Fruit fly (Drosophila melanogaster) Kc167 (cell line): ENCODE measurements around the gene unc-119.

Experiments
- Myc ChIP-seq: fragments of >200 bp; optimal IDR thresholded peaks from 2 replicates; lab custom pipeline; 2017; ENCODE audit warnings: missing external identifiers
- Sin3A ChIP-seq: fragments of >200 bp; optimal IDR thresholded peaks from 2 replicates; lab custom pipeline; 2018; ENCODE audit warnings: missing external identifiers
- h ChIP-seq: fragments of >200 bp; optimal IDR thresholded peaks from 3 replicates; lab custom pipeline; 2018; ENCODE audit warnings: missing external identifiers
- insv ChIP-seq: fragments of >200 bp; optimal IDR thresholded peaks from 3 replicates; lab custom pipeline; 2018; ENCODE audit warnings: missing external identifiers
- psq ChIP-seq: fragments of >200 bp; optimal IDR thresholded peaks from 2 replicates; lab custom pipeline; 2017; ENCODE audit warnings: missing external identifiers
- ttk ChIP-seq: sonication (Bioruptor generic); optimal IDR thresholded peaks from 2 replicates; lab custom pipeline; 2017; ENCODE audit warnings: missing external identifiers

The unc-119 gene

DNA sequence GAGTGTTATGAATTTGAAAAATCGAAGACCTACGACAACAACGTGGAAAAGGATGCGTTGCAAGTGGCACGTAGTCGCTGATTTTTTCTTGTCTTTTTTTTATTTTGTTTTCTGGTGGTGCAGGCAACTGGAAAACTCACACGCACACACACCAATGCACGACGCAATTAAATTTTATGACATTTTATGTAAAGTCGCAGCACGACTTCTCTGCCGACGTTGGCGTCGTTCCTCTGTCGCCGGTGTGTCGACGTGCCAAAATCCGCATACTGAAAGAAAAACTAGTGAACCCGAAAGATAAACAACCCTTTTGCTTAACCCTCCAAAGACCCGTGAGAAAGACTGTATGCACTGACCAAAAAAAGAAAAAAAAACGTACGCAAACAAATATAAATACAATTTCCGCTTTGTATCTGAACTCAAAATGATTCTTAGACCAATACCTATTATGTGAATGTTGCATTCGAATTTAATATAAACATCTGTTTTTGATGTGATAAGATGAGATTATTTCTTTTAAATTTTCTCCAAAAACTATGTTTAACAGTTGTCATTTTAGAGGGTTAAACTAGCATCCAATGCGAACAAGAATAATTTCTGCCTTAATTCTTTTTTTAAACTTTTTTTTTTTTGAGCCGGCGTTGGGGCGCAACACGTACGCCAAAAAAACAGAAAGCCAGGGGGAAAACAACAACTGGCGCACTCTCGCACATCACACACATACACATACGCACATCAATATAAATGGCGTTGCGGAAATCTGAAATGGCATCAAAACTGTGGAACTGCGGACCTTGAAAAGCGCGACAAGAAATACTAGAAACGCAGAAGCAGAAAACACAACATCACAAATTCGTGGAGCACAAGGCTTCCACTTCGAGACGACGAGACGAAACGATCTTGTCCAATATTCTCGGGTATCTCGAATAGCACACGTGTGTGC is 43.0 kb upstream of the unc-119 start:
- no peak for TF ChIP-seq ttk (lab: Kevin White, UChicago)
- no peak for TF ChIP-seq Sin3A (lab: Kevin White, UChicago)
- no peak for TF ChIP-seq insv
- no peak for TF ChIP-seq Myc (lab: Kevin White, UChicago)
- no peak for TF ChIP-seq psq (lab: Kevin White, UChicago)
- TF ChIP-seq h: no peak

DNA sequence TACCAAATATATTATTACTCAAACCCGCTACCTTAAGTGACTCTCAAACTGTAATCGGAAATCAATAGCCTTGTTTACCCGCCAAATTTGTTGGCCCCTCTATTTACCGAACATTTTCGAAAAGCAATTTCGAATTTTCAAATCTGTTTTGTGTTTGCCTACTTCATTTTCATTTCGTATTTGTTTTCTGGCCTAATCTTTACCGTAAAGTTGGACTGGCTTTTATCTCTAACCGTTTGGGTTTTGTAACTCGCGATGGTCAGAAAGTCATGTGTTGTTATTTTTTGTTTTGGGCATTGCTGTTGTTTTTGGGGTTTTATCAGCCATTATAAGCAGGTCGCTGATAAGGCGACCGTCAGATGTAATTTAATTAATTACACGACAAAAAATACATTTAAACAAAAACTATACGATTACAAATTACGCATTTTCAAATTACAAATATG is 42.2 kb upstream of the unc-119 start:
- TF ChIP-seq h: no peak
- TF ChIP-seq insv: no peak
- TF ChIP-seq Sin3A (lab: Kevin White, UChicago): no peak
- no peak for TF ChIP-seq ttk (lab: Kevin White, UChicago)
- no peak for TF ChIP-seq Myc (lab: Kevin White, UChicago)
- no peak for TF ChIP-seq psq (lab: Kevin White, UChicago)

DNA sequence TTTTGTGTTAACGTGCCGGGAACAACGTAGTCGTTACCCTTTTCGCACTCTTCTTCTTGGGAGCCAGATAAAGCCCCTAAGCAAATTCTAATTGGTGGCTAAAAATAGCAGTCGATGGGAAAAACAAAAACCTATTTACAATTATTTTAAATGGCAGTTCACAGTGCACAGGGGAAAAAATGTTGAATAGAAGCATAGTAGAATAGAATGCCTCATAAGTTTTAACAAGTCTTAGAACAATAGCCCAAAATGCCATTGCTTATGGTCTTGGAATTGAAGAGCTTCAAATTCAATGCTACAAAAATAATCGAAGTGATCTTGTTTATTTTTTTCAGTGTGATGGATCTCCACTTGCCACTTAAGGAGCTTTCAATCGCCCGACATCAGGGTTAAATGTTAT is 41.4 kb upstream of the unc-119 start:
- TF ChIP-seq insv (no peak), Sin3A (lab: Kevin White, UChicago) (no peak), psq (lab: Kevin White, UChicago) (no peak), Myc (lab: Kevin White, UChicago) (no peak), ttk (lab: Kevin White, UChicago) (no peak), h (no peak)

DNA sequence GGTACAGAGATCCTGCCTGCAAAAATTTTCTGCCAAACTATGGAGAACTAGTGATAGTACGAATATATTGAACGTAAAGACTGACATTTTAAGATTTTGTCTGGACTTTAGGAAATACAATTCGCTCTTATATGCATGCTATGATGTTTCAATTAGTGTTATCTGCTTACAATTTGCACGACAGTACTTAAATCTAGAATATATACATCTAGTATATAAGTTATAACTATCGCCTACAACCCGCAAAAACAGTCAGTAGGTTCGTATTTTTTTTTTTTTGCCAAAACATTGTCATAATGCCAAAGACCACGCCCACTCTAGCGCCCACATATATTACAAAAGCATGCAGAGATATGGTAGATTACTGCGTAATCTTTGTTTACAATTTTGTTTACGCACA is 41.0 kb upstream of the unc-119 start, which contains the start of gene CG42780:
CG42780 (minus strand) TSS at position 101 of the 400 bp plus-strand sequence.
- TF ChIP-seq h (no peak), insv (no peak), ttk (lab: Kevin White, UChicago) (no peak), Sin3A (lab: Kevin White, UChicago) (no peak), Myc (lab: Kevin White, UChicago) (no peak)

DNA sequence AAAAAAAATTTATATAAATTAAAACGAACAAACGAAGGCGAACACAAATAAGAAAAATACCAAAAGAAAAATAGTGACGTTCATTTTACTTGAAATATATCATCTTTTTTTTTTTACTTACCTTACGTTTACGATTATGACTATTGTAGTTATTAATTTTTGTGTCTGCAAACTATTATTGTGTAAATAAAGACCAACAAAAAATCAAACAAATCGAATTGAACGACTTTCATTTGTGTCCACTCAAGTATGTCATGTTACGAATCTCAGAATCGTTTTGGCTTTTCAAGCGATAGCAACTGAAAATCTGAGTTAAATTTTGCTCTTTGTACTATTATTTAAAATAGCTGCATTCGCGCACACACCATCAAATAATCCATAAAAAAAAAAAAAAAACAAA is 37.6 kb upstream of the unc-119 start, which contains the start of gene Acsf3:
Acsf3 (plus strand) TSS at position 301 of the 400 bp plus-strand sequence.
- TF ChIP-seq ttk (lab: Kevin White, UChicago): no peak
- TF ChIP-seq insv: no peak

DNA sequence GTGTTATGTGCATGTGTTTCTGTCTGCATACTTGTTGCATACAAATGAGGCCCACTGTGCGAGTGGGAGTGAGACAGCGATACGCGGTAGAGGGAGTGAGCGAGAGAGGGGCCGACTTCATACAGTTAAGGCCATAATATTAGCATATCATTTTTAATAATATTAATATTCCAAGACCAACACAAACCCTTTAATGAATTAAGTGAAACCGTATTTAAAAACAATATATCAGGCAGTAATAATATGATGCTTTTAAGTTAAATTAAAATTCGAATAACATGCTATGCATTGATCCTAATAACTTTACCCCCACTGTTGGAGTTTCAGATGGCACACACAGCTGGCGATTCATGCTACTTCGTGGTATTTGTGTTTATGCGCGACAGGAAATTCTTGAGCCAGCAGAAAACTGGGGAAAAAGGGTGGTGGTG is 33.7 kb upstream of the unc-119 start:
- no peak for TF ChIP-seq insv

DNA sequence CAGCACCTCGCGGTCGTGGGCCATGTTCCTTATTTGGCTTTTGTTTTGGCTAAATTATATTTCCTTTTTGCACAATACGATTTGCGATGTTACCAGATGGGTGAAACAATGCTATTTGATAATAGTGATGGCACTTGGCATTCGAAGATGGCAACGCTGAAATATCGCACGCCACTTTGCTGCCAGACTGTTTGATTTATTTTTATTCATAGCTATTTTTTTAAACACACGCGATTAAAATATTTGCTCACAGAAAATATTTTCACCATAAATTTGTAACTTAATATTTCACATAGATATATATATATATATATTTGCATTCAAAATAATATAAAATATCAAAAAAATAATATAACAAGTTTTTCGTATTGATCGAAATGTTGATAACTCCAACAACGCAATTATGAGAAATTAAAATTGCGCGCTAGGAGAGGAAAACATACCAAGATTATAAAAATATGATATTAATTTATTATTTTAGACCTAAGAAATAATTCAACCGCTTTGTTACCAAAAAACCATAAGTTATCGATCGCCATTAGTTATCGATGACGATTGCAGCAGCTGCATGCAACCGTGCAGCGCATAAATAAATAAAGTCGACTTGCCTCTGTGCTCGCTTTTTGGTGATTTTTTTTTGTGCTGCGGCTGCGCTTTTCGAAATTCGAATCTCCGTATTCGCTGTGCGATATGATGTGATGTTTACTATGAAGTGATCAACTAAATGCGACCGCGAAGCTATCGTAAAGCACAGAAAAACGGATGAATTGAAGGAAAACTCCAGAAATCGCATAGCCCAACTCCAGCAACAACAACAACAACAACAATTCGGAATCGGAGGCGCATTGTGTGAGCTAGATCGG is 32.8 kb upstream of the unc-119 start, which contains the start of the genes Atg5 and Dok:
Atg5 (minus strand) TSS at position 122 of the 863 bp plus-strand sequence.
Dok (plus strand) TSS at position 566 of the 863 bp plus-strand sequence.
- TF ChIP-seq Sin3A (lab: Kevin White, UChicago) (no peak), Myc (lab: Kevin White, UChicago) (no peak), insv (no peak), psq (lab: Kevin White, UChicago) (no peak), ttk (lab: Kevin White, UChicago) (no peak), h (no peak)

DNA sequence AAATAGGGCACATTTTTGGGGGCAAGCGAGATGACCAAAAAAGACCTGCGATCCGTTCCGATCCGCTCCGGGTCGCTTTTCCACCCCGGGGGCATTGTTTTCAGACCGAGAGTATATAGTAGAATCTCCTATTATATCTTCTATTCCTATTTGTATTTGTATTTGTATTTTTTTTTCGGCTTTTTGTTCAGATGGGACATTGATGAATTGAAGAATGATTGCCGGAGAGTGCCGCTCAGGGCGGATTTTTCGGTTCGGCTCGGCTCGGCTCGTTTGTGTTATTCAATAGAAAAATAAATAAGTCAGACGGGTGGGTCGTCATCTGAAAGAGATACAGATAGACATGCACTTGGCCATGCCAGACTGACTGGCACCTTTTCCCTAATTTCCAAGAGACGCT is 30.7 kb upstream of the unc-119 start:
- TF ChIP-seq psq (lab: Kevin White, UChicago) (no peak), Sin3A (lab: Kevin White, UChicago) (no peak), ttk (lab: Kevin White, UChicago) (no peak), insv (no peak), Myc (lab: Kevin White, UChicago) (no peak), h (no peak)

DNA sequence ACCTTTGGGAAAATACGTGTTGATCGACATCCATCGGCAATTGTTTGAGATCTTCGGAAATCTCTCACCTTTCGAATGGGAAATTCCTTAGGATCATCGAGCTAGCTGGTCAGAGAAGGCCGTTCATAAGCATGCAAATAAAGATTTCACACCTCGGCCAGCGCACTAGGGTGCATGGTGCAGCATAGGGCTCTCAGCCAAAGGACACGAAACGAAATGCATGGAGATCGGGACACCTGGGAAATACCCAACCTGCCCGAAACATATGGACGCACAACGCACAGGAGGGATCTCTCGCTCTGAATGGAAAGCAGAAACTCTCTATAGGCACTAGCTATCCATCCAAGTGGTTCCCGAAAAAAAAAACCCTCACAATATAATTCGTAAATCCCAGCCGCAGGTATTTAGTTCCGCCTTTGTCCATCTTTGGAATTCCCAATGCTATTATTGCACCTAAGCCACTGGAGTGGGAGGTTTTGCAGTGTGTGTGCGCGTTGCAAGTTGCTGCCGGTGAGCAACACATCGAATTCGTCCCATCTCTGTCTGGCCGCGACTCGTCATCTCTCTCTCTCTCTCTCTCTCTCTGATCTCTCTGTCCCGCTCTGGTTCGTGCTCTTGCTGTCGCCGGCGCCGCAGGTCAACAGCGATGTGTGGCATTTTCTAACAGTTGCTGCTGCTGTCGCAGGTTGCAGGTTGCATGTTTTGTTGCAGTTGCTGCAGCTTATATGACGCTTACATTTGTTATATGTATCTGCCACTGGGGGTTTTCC is 29.5 kb upstream of the unc-119 start:
- TF ChIP-seq h: no peak
- TF ChIP-seq Myc (lab: Kevin White, UChicago): no peak
- TF ChIP-seq psq (lab: Kevin White, UChicago): no peak
- TF ChIP-seq Sin3A (lab: Kevin White, UChicago): no peak
- TF ChIP-seq ttk (lab: Kevin White, UChicago): no peak
- TF ChIP-seq insv: no peak

DNA sequence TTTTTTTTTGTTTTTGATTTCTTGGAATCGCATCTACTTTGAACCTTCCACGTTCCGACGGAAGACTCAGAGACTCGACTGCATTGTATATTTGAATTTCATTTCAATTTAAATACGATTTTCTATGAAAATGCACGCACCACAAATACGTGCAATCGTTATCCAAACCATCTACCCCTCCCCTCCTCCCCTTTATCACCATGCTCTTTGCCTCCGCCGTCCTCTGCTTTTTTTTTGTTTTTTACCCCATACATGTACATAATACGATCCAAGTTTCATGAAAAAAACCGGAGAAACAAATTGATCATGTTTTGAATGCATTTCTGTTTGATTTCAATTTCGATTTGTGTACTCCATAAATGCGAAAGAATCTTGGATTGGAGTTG is 28.6 kb upstream of the unc-119 start:
- TF ChIP-seq Myc (lab: Kevin White, UChicago) (no peak), psq (lab: Kevin White, UChicago) (no peak), insv (no peak), h (no peak), ttk (lab: Kevin White, UChicago) (no peak), Sin3A (lab: Kevin White, UChicago) (no peak)

DNA sequence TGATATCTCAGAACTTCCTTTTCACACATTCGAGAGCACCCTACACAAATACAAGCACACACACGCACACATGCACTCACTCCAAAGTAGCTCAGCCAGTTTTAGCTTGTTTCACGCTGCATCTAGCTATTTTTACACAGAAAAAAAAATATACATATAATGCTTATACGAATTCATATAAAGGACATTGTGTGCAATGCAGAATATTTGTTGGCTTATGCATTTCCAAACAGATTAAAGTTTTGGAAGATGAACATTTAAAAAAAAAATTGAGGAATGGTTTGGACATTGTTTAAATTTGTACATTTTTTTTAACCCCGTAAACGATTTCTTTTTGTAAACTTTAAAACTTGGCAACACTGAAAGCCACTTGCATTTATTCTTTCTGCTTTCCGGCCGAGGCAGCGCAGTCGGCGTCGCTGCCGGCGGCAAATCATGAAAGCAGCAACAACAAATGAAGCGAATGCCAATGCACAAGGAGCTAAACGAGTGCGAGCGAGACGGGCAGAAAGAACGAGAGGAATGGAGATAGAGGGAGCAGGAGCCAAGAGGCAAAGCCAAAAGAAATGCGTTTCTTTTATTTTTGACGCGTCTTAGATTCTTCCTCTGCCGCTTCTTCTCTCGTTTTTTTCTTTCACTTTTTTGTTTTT is 28.1 kb upstream of the unc-119 start:
- TF ChIP-seq insv: no peak
- TF ChIP-seq psq (lab: Kevin White, UChicago): no peak
- no peak for TF ChIP-seq h
- no peak for TF ChIP-seq ttk (lab: Kevin White, UChicago)
- no peak for TF ChIP-seq Sin3A (lab: Kevin White, UChicago)
- TF ChIP-seq Myc (lab: Kevin White, UChicago): no peak
